Worm (Caenorhabditis elegans) whole organism, late embryonic: ENCODE data around the gene clec-156.

Source experiments
- elt-2 ChIP-seq: sonication (generic microtip); optimal IDR thresholded peaks from 2 replicates; lab custom pipeline; 2016; ENCODE audit warnings: missing genetic modification reagents, missing genetic modification characterization, missing compliant biosample characterization
- hlh-6 ChIP-seq: sonication (generic microtip); optimal IDR thresholded peaks from 2 replicates; lab custom pipeline; 2016; ENCODE audit warnings: missing genotype, missing genetic modification characterization, missing compliant biosample characterization
- odd-2 ChIP-seq: sonication (generic microtip); optimal IDR thresholded peaks from 2 replicates; lab custom pipeline; 2017; ENCODE audit warnings: antibody characterized with exemption, mild to moderate bottlenecking, missing genetic modification characterization, missing compliant biosample characterization
- pha-4 ChIP-seq: fragments of 150-350 bp; optimal IDR thresholded peaks from 2 replicates; lab custom pipeline; 2018; ENCODE audit warnings: missing biosample characterization, missing genetic modification reagents, missing genetic modification characterization
- unc-55 ChIP-seq: sonication (generic microtip); optimal IDR thresholded peaks from 2 replicates; lab custom pipeline; 2017; ENCODE audit warnings: missing biosample characterization, missing genetic modification reagents, missing genetic modification characterization

DNA sequence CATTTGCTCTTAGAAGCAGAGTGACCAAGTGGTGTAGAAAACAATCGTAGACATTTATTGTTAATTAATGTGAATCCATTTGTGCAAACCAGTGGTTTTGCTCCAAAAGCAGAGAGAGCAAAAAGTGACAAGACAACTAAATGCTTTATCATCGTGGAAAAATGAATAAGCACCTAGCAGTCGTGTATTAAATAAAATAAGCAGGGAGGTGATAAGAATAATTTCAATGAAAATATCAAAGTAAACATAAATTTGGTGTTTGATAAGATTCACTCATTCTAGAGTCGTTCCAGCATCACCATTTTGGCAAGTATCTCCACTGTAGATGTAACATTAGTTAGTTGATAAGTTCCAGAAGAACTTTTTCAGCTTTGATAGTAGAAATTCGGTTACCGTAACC lies 45.2 kb upstream of the clec-156 start, which contains the start of gene clec-6:
- no peak for TF ChIP-seq pha-4
- TF ChIP-seq unc-55 (GFP tag; lab: Kevin White, UChicago) = no peak
- no peak for TF ChIP-seq hlh-6 (tag; lab: Kevin White, UChicago)
- no peak for TF ChIP-seq odd-2 (tag; lab: Kevin White, UChicago)
- TF ChIP-seq elt-2 (tag; lab: Kevin White, UChicago) = no peak
